Worm (Caenorhabditis elegans): ENCODE measurements around the gene josd-1.

josd-1 gene

ce11 chrIII:2869512-2869911 is 33.1 kb downstream of the josd-1 start (continued):
- TF ChIP-seq F10B5.3 (tag; optimal IDR thresholded peaks at IDR 0.05) (no peak), gei-8 (GFP tag; optimal IDR thresholded peaks at IDR 0.05) (no peak), R02D3.7 (tag; optimal IDR thresholded peaks at IDR 0.05) (no peak), nhr-111 (GFP tag; optimal IDR thresholded peaks at IDR 0.05) (no peak), mdl-1 (tag; optimal IDR thresholded peaks at IDR 0.05) (no peak), T20F7.1 (GFP tag; optimal IDR thresholded peaks at IDR 0.05) (no peak), dmd-8 (GFP tag; IDR thresholded peaks at IDR 0.05) (no peak), mes-2 (tag; optimal IDR thresholded peaks at IDR 0.05; ENCODE audit: poor library complexity, severe bottlenecking) (no peak), zfp-3 (GFP tag; conservative IDR thresholded peaks at IDR 0.05) (no peak), ceh-82 (tag; optimal IDR thresholded peaks at IDR 0.05) (no peak), nhr-42 (GFP tag; IDR thresholded peaks at IDR 0.05) (no peak), pha-4 (GFP tag; IDR thresholded peaks at IDR 0.05) (no peak), pha-4 (tag; optimal IDR thresholded peaks at IDR 0.05) (no peak), jun-1 (tag; optimal IDR thresholded peaks at IDR 0.05) (no peak), Y5F2A.4 (GFP tag; optimal IDR thresholded peaks at IDR 0.05) (no peak), ZK337.2 (GFP tag; IDR thresholded peaks at IDR 0.05) (no peak), zip-2 (tag; optimal IDR thresholded peaks at IDR 0.05) (no peak), nhr-6 (tag; optimal IDR thresholded peaks at IDR 0.05) (no peak), fos-1 (tag; optimal IDR thresholded peaks at IDR 0.05) (no peak), php-3 (GFP tag; IDR thresholded peaks at IDR 0.05) (0 out of 2 replicates have a peak, but pooled peaks have one; percentile 22), nhr-48 (tag; optimal IDR thresholded peaks at IDR 0.05) (no peak), egl-43 (GFP tag; IDR thresholded peaks at IDR 0.05) (no peak), dmd-9 (GFP tag; IDR thresholded peaks at IDR 0.05) (no peak), unc-62 (GFP tag; optimal IDR thresholded peaks at IDR 0.05 in 1 of 2) (peak in 1 of 2 experiments; percentile 24), unc-62 (tag; optimal IDR thresholded peaks at IDR 0.05) (no peak), F37D6.2 (tag; optimal IDR thresholded peaks at IDR 0.05) (no peak), tra-1 (GFP tag; IDR thresholded peaks at IDR 0.05) (peak; percentile 20; the same call in 1 of the 2 replicates), pqm-1 (tag; optimal IDR thresholded peaks at IDR 0.05) (peak; percentile 66), zip-11 (GFP tag; IDR thresholded peaks at IDR 0.05) (no peak), dmd-6 (GFP tag; IDR thresholded peaks at IDR 0.05) (peak; percentile 48), nhr-28 (tag; optimal IDR thresholded peaks at IDR 0.05) (peak; percentile 85), lin-1 (GFP tag; IDR thresholded peaks at IDR 0.05) (no peak), dve-1 (tag; optimal IDR thresholded peaks at IDR 0.05; ENCODE audit: insufficient read depth) (peak; percentile 31)

- TF ChIP-seq ceh-44 (GFP tag; IDR thresholded peaks at IDR 0.05) (no peak), egl-27 (tag; optimal IDR thresholded peaks at IDR 0.05) (no peak), rbr-2 (tag; optimal IDR thresholded peaks at IDR 0.05) (no peak), unc-39 (tag; optimal IDR thresholded peaks at IDR 0.05) (no peak), nhr-6 (tag; optimal IDR thresholded peaks at IDR 0.05) (no peak), ceh-82 (tag; optimal IDR thresholded peaks at IDR 0.05) (no peak), hlh-11 (tag; optimal IDR thresholded peaks at IDR 0.05) (peak; percentile 88), T26A8.4 (GFP tag; IDR thresholded peaks at IDR 0.05) (no peak), lin-13 (GFP tag; optimal IDR thresholded peaks at IDR 0.05) (no peak), nhr-48 (tag; optimal IDR thresholded peaks at IDR 0.05) (peak; percentile 44), nhr-41 (GFP tag; IDR thresholded peaks at IDR 0.05) (no peak), F44E2.7 (GFP tag; IDR thresholded peaks at IDR 0.05) (no peak), snpc-4 (tag; optimal IDR thresholded peaks at IDR 0.05) (no peak), hmg-1.1 (GFP tag; IDR thresholded peaks at IDR 0.05) (no peak), pqm-1 (tag; optimal IDR thresholded peaks at IDR 0.05) (peak; percentile 95), lsy-2 (tag; optimal IDR thresholded peaks at IDR 0.05) (peak in 1 of 2 experiments; percentile 26), nhr-10 (tag; optimal IDR thresholded peaks at IDR 0.05) (no peak), nhr-77 (tag; optimal IDR thresholded peaks at IDR 0.05) (peak; percentile 78), tra-1 (GFP tag; IDR thresholded peaks at IDR 0.05) (peak; percentile 60; the same call in 1 of the 2 replicates), Y5F2A.4 (GFP tag; optimal IDR thresholded peaks at IDR 0.05) (no peak), daf-8 (GFP tag; IDR thresholded peaks at IDR 0.05) (no peak), nhr-28 (tag; optimal IDR thresholded peaks at IDR 0.05) (peak; percentile 92), zip-11 (GFP tag; IDR thresholded peaks at IDR 0.05) (no peak), php-3 (GFP tag; IDR thresholded peaks at IDR 0.05) (peak; percentile 99), lin-15B (tag; optimal IDR thresholded peaks at IDR 0.05) (no peak), mep-1 (tag; optimal IDR thresholded peaks at IDR 0.05) (peak; percentile 35), ceh-62 (tag; optimal IDR thresholded peaks at IDR 0.05) (no peak), aly-2 (tag; optimal IDR thresholded peaks at IDR 0.05) (no peak), saeg-2 (GFP tag; IDR thresholded peaks at IDR 0.05) (no peak)
These were observed 33.8 kb downstream of the josd-1 start for ce11 chrIII:2870228-2870627.
